Fruit fly (Drosophila melanogaster): Measurements from ENCODE around the gene Yp3.

The Yp3 gene

dm6 chrX:13805554-13805953 is 46.2 kb downstream of the Yp3 start (continued):
- TF ChIP-seq ci (GFP tag; IDR thresholded peaks at IDR 0.05), result 0 out of 3 replicates have a peak, but pooled peaks have one; percentile 19
- TF ChIP-seq pnt (GFP tag; optimal IDR thresholded peaks at IDR 0.05), result no peak
- TF ChIP-seq chinmo (GFP tag; IDR thresholded peaks at IDR 0.05; ENCODE audit: partially characterized antibody), result 0 out of 4 replicates have a peak, but pooled peaks have one; percentile 44
- TF ChIP-seq gt (GFP tag; IDR thresholded peaks at IDR 0.05), result no peak
- TF ChIP-seq Sox102F (GFP tag; optimal IDR thresholded peaks at IDR 0.05), result no peak
- TF ChIP-seq en (GFP tag; optimal IDR thresholded peaks at IDR 0.05), result no peak
- no peak for TF ChIP-seq pb (GFP tag; optimal IDR thresholded peaks at IDR 0.05)
- TF ChIP-seq CG6654 (GFP tag; optimal IDR thresholded peaks at IDR 0.05), result no peak
- TF ChIP-seq CG2129 (GFP tag; IDR thresholded peaks at IDR 0.05; ENCODE audit: partially characterized antibody), result no peak
- TF ChIP-seq bsh (GFP tag; optimal IDR thresholded peaks at IDR 0.05), result peak in 1 of 2 experiments; percentile 32
- TF ChIP-seq Dfd (GFP tag; optimal IDR thresholded peaks at IDR 0.05), result no peak
- no peak for TF ChIP-seq CG7357 (GFP tag; IDR thresholded peaks at IDR 0.05)
- no peak for TF ChIP-seq CG8089 (GFP tag; optimal IDR thresholded peaks at IDR 0.05)
- peak; percentile 25 for TF ChIP-seq HLHmδ (GFP tag; optimal IDR thresholded peaks at IDR 0.05)
- TF ChIP-seq CG8281 (tag; optimal IDR thresholded peaks at IDR 0.05), result peak; percentile 22
- TF ChIP-seq CG3995 (GFP tag; optimal IDR thresholded peaks at IDR 0.05), result no peak
- TF ChIP-seq Trl (optimal IDR thresholded peaks at IDR 0.05), result peak; percentile 54 to 69
- peak; percentile 27 for TF ChIP-seq Trl (GFP tag; optimal IDR thresholded peaks at IDR 0.05)
- TF ChIP-seq CG14965 (GFP tag; optimal IDR thresholded peaks at IDR 0.05; ENCODE audit: borderline replicate concordance), result no peak
- TF ChIP-seq D19A (tag; optimal IDR thresholded peaks at IDR 0.05), result no peak
- no peak for TF ChIP-seq Oaz (GFP tag; IDR thresholded peaks at IDR 0.05)
- TF ChIP-seq Ssrp (tag; optimal IDR thresholded peaks at IDR 0.05), result no peak
- no peak for TF ChIP-seq crol (GFP tag; IDR thresholded peaks at IDR 0.05)
- TF ChIP-seq CG2116 (GFP tag; optimal IDR thresholded peaks at IDR 0.05), result no peak
- no peak for TF ChIP-seq cas (GFP tag; IDR thresholded peaks at IDR 0.05)
- no peak for TF ChIP-seq wdn (GFP tag; IDR thresholded peaks at IDR 0.05)
- no peak for TF ChIP-seq zf30C (GFP tag; optimal IDR thresholded peaks at IDR 0.05)
- TF ChIP-seq CG9215 (GFP tag; IDR thresholded peaks at IDR 0.05), result no peak
- no peak for TF ChIP-seq CG12104 (GFP tag; optimal IDR thresholded peaks at IDR 0.05)
- TF ChIP-seq CG7839 (tag; optimal IDR thresholded peaks at IDR 0.05), result no peak
- TF ChIP-seq sima (GFP tag; optimal IDR thresholded peaks at IDR 0.05), result no peak
- no peak for TF ChIP-seq CG14441 (GFP tag; IDR thresholded peaks at IDR 0.05)
- no peak for TF ChIP-seq prd (optimal IDR thresholded peaks at IDR 0.05)
- TF ChIP-seq prd (GFP tag; IDR thresholded peaks at IDR 0.05), result no peak
- no peak for TF ChIP-seq CG8359 (GFP tag; optimal IDR thresholded peaks at IDR 0.05; ENCODE audit: borderline replicate concordance)
- no peak for TF ChIP-seq ERR (GFP tag; optimal IDR thresholded peaks at IDR 0.05)
- TF ChIP-seq Doc3 (GFP tag; IDR thresholded peaks at IDR 0.05; ENCODE audit: partially characterized antibody), result no peak
- TF ChIP-seq E2f2 (GFP tag; IDR thresholded peaks at IDR 0.05), result peak; percentile 11; the same call in 1 of the 2 replicates
- no peak for TF ChIP-seq CG9932 (GFP tag; IDR thresholded peaks at IDR 0.05)
- no peak for TF ChIP-seq Stat92E (GFP tag; optimal IDR thresholded peaks at IDR 0.05)
- no peak for TF ChIP-seq slou (GFP tag; optimal IDR thresholded peaks at IDR 0.05)
- TF ChIP-seq sug (tag; optimal IDR thresholded peaks at IDR 0.05), result no peak
- no peak for TF ChIP-seq Ada2b (GFP tag; IDR thresholded peaks at IDR 0.05)
- no peak for TF ChIP-seq sim (GFP tag; IDR thresholded peaks at IDR 0.05)
- peak; percentile 27 for TF ChIP-seq twi (tag; optimal IDR thresholded peaks at IDR 0.05)
- TF ChIP-seq ac (GFP tag; optimal IDR thresholded peaks at IDR 0.05), result no peak
- no peak for TF ChIP-seq Hr78 (GFP tag; optimal IDR thresholded peaks at IDR 0.05)
- no peak for TF ChIP-seq eyg (GFP tag; optimal IDR thresholded peaks at IDR 0.05)
- TF ChIP-seq danr (GFP tag; IDR thresholded peaks at IDR 0.05), result no peak
- TF ChIP-seq Jarid2 (GFP tag; optimal IDR thresholded peaks at IDR 0.05), result no peak
- TF ChIP-seq Hr51 (GFP tag; optimal IDR thresholded peaks at IDR 0.05), result no peak
- TF ChIP-seq CG11093 (GFP tag; IDR thresholded peaks at IDR 0.05), result no peak
